Worm (Caenorhabditis elegans): Measurements from ENCODE around the gene ZK896.4.
A peak's percentile ranks its signal among the peaks of the same experiment; 100 is the strongest.

ce11 chrIV:12842121-12842520 lies 41.0 kb downstream of the ZK896.4 start:
- TF ChIP-seq ets-4 (GFP tag; optimal IDR thresholded peaks at IDR 0.05): no peak
- no peak for TF ChIP-seq nhr-90 (tag; optimal IDR thresholded peaks at IDR 0.05)
- peak; percentile 82 for TF ChIP-seq unc-62 (GFP tag; optimal IDR thresholded peaks at IDR 0.05)
- TF ChIP-seq F39B2.1 (GFP tag; IDR thresholded peaks at IDR 0.05): no peak
